Worm (Caenorhabditis elegans): ENCODE data around the gene F40G9.6.

ce11 chrIII:180963-181362 is 1.6 kb downstream of the F40G9.6 start, which contains the start of gene F40G9.5:
- TF ChIP-seq hmg-4 (GFP tag; optimal IDR thresholded peaks at IDR 0.05) (no peak), ceh-36 (tag; optimal IDR thresholded peaks at IDR 0.05) (no peak), ama-1 (optimal IDR thresholded peaks at IDR 0.05) (no peak), tbx-37 (GFP tag; conservative IDR thresholded peaks at IDR 0.05) (no peak), hnd-1 (tag; optimal IDR thresholded peaks at IDR 0.05) (no peak), tra-4 (tag; optimal IDR thresholded peaks at IDR 0.05) (no peak), tbx-11 (GFP tag; IDR thresholded peaks at IDR 0.05) (no peak), sea-1 (GFP tag; conservative IDR thresholded peaks at IDR 0.05) (no peak), scrt-1 (GFP tag; IDR thresholded peaks at IDR 0.05) (no peak), ets-7 (tag; optimal IDR thresholded peaks at IDR 0.05) (no peak), flt-1 (GFP tag; IDR thresholded peaks at IDR 0.05) (no peak)

Data from whole organism, early embryonic.